Worm (Caenorhabditis elegans): ENCODE measurements around the gene C10C5.7.

Gene C10C5.7

ce11 chrIV:9403761-9404420, 19.0 kb downstream of the C10C5.7 start (continued):
- TF ChIP-seq lin-39 (tag; optimal IDR thresholded peaks at IDR 0.05) (no peak), ceh-82 (tag; optimal IDR thresholded peaks at IDR 0.05) (peak in 1 of 3 experiments; percentile 8), snu-23 (GFP tag; optimal IDR thresholded peaks at IDR 0.05) (peak; percentile 22), ceh-63 (GFP tag; optimal IDR thresholded peaks at IDR 0.05) (no peak), zip-4 (GFP tag; optimal IDR thresholded peaks at IDR 0.05) (no peak), nhr-12 (tag; optimal IDR thresholded peaks at IDR 0.05) (no peak), nhr-11 (tag; optimal IDR thresholded peaks at IDR 0.05) (no peak)

ce11 chrIV:9408004-9408403, 23.1 kb downstream of the C10C5.7 start, which contains the start of gene F56D5.5:
F56D5.5 (minus strand) TSS chrIV:9408104.
- no peak for TF ChIP-seq grh-1 (GFP tag; IDR thresholded peaks at IDR 0.05)
- TF ChIP-seq unc-98 (GFP tag; IDR thresholded peaks at IDR 0.05): no peak
- no peak for TF ChIP-seq hlh-17 (GFP tag; optimal IDR thresholded peaks at IDR 0.05; ENCODE audit: borderline replicate concordance)
- no peak for TF ChIP-seq snpc-4 (tag; optimal IDR thresholded peaks at IDR 0.05)
- TF ChIP-seq lir-3 (tag; optimal IDR thresholded peaks at IDR 0.05; ENCODE audit: poor library complexity): no peak
- TF ChIP-seq pqm-1 (tag; optimal IDR thresholded peaks at IDR 0.05): no peak
- no peak for TF ChIP-seq ztf-4 (tag; optimal IDR thresholded peaks at IDR 0.05)
- TF ChIP-seq hlh-4 (tag; optimal IDR thresholded peaks at IDR 0.05): no peak
- TF ChIP-seq mdl-1 (tag; optimal IDR thresholded peaks at IDR 0.05): no peak
- TF ChIP-seq aha-1 (tag; optimal IDR thresholded peaks at IDR 0.05): no peak
- no peak for TF ChIP-seq C16A3.4 (tag; optimal IDR thresholded peaks at IDR 0.05)
- no peak for TF ChIP-seq snu-23 (GFP tag; optimal IDR thresholded peaks at IDR 0.05)

DNA sequence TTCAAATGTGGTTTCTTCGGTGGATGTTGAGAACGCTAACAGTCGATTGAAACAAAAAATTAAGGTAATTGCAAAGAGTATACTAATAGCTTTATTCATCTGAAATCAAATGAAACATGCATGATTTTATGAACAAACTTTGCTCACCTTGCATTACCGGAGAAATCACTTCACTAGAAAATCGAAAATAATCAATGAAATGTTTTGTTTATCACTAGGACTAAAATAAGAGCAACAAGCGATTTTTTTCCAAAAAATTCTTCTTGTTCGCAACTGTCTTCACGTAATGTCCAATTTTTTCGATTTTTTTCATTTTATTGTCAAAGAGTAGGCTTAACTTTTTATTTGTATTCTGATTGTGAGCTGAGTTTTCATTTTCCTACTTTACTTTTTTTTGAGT, 37.5 kb downstream of the C10C5.7 start, which contains the start of gene F56D5.9:
TSS of gene F56D5.9 (minus strand) at position 101 of the 400 bp plus-strand sequence.
- no peak for TF ChIP-seq efl-1 (optimal IDR thresholded peaks at IDR 0.05)
- peak in 1 of 2 experiments; percentile 62 for TF ChIP-seq efl-1 (GFP tag; optimal IDR thresholded peaks at IDR 0.05 in 1 of 2)
- TF ChIP-seq tlp-1 (tag; optimal IDR thresholded peaks at IDR 0.05): no peak

ce11 chrIV:9423095-9423494, 38.2 kb downstream of the C10C5.7 start, which contains the start of gene srxa-2:
srxa-2 (plus strand) TSS chrIV:9423395.
- no peak for TF ChIP-seq isw-1 (GFP tag; IDR thresholded peaks at IDR 0.05)
- TF ChIP-seq fkh-4 (tag; optimal IDR thresholded peaks at IDR 0.05; ENCODE audit: borderline replicate concordance): no peak
- no peak for TF ChIP-seq jun-1 (tag; optimal IDR thresholded peaks at IDR 0.05)
- no peak for TF ChIP-seq egl-27 (tag; optimal IDR thresholded peaks at IDR 0.05)
- no peak for TF ChIP-seq F16B12.6 (tag; optimal IDR thresholded peaks at IDR 0.05)
- TF ChIP-seq dpl-1 (GFP tag; optimal IDR thresholded peaks at IDR 0.05): no peak
- TF ChIP-seq unc-86 (tag; optimal IDR thresholded peaks at IDR 0.05): no peak
- TF ChIP-seq fkh-8 (tag; optimal IDR thresholded peaks at IDR 0.05): peak; percentile 7
- no peak for TF ChIP-seq swsn-7 (tag; optimal IDR thresholded peaks at IDR 0.05)

DNA sequence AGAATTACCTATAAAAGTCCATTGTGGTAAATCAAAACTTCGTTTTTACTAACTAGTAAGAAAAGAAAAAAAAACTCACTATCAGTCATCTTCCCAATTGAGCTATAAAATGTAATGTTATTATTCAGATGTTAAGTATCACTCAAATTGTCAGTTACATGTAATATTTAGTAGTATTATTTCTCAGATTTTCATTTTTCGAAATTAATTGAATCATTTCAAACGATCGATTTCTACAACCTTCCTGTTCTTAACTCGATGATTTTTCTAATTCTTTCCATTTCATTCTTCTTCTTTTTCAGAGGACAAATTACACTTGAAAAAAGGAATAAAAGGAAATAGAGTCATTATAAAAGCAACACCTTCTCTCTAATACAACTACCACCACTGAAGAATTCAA, 43.0 kb downstream of the C10C5.7 start, which contains the start of gene F59B8.1:
TSS of gene F59B8.1 (plus strand) at position 301 of the 400 bp plus-strand sequence.
- TF ChIP-seq xbp-1 (tag; optimal IDR thresholded peaks at IDR 0.05) (no peak), nhr-19 (GFP tag; conservative IDR thresholded peaks at IDR 0.05) (no peak), aha-1 (tag; optimal IDR thresholded peaks at IDR 0.05) (no peak), nhr-85 (tag) (no peak), ztf-11 (tag; optimal IDR thresholded peaks at IDR 0.05) (no peak), unc-98 (GFP tag; IDR thresholded peaks at IDR 0.05) (no peak), pax-3 (tag; optimal IDR thresholded peaks at IDR 0.05) (no peak), unc-62 (GFP tag; optimal IDR thresholded peaks at IDR 0.05) (no peak), mdl-1 (tag; optimal IDR thresholded peaks at IDR 0.05) (no peak)
